Fruit fly (Drosophila melanogaster) whole organism, embryonic: ENCODE results near the gene dysc.

Experiments used
- BEAF-32 ChIP-seq: fragments of 200-800 bp; sonication (Bioruptor generic); optimal IDR thresholded peaks from 3 replicates; lab custom pipeline; 2017; ENCODE audit warnings: missing biosample characterization, missing genetic modification characterization, mild to moderate bottlenecking, moderate library complexity, missing genetic modification reagents
- Bgb ChIP-seq: fragments of 200-800 bp; sonication (Bioruptor generic); IDR thresholded peaks from 2 replicates; pipeline ENCODE4 v1.3.6; 2022; ENCODE audit warnings: missing biosample characterization, missing genetic modification characterization; ENCODE audit not compliant: partially characterized antibody
- Blimp-1 ChIP-seq: fragments of 200-800 bp; sonication (Bioruptor generic); optimal IDR thresholded peaks from 3 replicates; lab custom pipeline; 2018; ENCODE audit warnings: missing biosample characterization, missing genetic modification characterization, mild to moderate bottlenecking, moderate library complexity, missing genetic modification reagents
- CG14667 ChIP-seq: fragments of 200-800 bp; sonication (Bioruptor generic); IDR thresholded peaks from 2 replicates; pipeline ENCODE4 v1.3.6; 2022; ENCODE audit warnings: missing biosample characterization, missing genetic modification characterization
- CG14710 ChIP-seq: fragments of 200-800 bp; sonication (Bioruptor generic); optimal IDR thresholded peaks from 3 replicates; lab custom pipeline; 2019; ENCODE audit warnings: missing biosample characterization, mild to moderate bottlenecking, missing genetic modification characterization, moderate library complexity
- CG15269 ChIP-seq: fragments of 200-800 bp; sonication (Bioruptor generic); optimal IDR thresholded peaks from 2 replicates; lab custom pipeline; 2018; ENCODE audit warnings: missing biosample characterization, mild to moderate bottlenecking, missing genetic modification characterization, moderate library complexity
- CG1529 ChIP-seq: fragments of 200-800 bp; sonication (Bioruptor generic); optimal IDR thresholded peaks from 3 replicates; lab custom pipeline; 2018; ENCODE audit warnings: missing biosample characterization, missing genetic modification characterization
- CG15601 ChIP-seq: fragments of 200-800 bp; sonication (Bioruptor generic); optimal IDR thresholded peaks from 3 replicates; lab custom pipeline; 2019; ENCODE audit warnings: missing biosample characterization, mild to moderate bottlenecking, missing genetic modification characterization, moderate library complexity
- CG16779 ChIP-seq: fragments of 200-800 bp; sonication (Bioruptor generic); IDR thresholded peaks from 2 replicates; pipeline ENCODE4 v1.3.6; 2022; ENCODE audit warnings: missing biosample characterization, missing genetic modification characterization
- CG16815 ChIP-seq: fragments of 200-800 bp; sonication (Bioruptor generic); optimal IDR thresholded peaks from 3 replicates; lab custom pipeline; 2017; ENCODE audit warnings: missing biosample characterization, mild to moderate bottlenecking, missing genetic modification characterization
- CG17612 ChIP-seq: fragments of 200-800 bp; sonication (Bioruptor generic); IDR thresholded peaks from 2 replicates; pipeline ENCODE4 v1.3.6; 2022; ENCODE audit warnings: missing biosample characterization, missing genetic modification characterization
- CG18011 ChIP-seq: fragments of 200-800 bp; sonication (Bioruptor generic); optimal IDR thresholded peaks from 2 replicates; lab custom pipeline; 2017; ENCODE audit warnings: missing biosample characterization, missing genetic modification characterization, mild to moderate bottlenecking, moderate library complexity, missing genotype
- CG18262 ChIP-seq: fragments of 200-800 bp; optimal IDR thresholded peaks from 3 replicates; lab custom pipeline; 2019; ENCODE audit warnings: missing biosample characterization, mild to moderate bottlenecking, missing genetic modification characterization, moderate library complexity
- CG2712 ChIP-seq: fragments of 200-800 bp; optimal IDR thresholded peaks from 3 replicates; lab custom pipeline; 2019; ENCODE audit warnings: missing biosample characterization, mild to moderate bottlenecking, missing genetic modification characterization, moderate library complexity
- CG4282 ChIP-seq: fragments of 200-800 bp; sonication (Bioruptor generic); optimal IDR thresholded peaks from 2 replicates; lab custom pipeline; 2016; ENCODE audit warnings: missing biosample characterization, missing genetic modification characterization
- CG4360 ChIP-seq: fragments of 200-800 bp; sonication (Bioruptor generic); IDR thresholded peaks from 2 replicates; pipeline ENCODE4 v1.3.6; 2022; ENCODE audit warnings: missing biosample characterization, missing genetic modification characterization
- CG4730 ChIP-seq: fragments of 200-800 bp; sonication (Bioruptor generic); IDR thresholded peaks from 2 replicates; pipeline ENCODE4 v1.3.6; 2022; ENCODE audit warnings: missing biosample characterization, missing genetic modification characterization
- CG5245 ChIP-seq: fragments of 200-800 bp; sonication (Bioruptor generic); optimal IDR thresholded peaks from 3 replicates; lab custom pipeline; 2016; ENCODE audit warnings: missing biosample characterization, missing genetic modification characterization
- CG5953 ChIP-seq: fragments of 200-800 bp; sonication (Bioruptor generic); IDR thresholded peaks from 2 replicates; pipeline ENCODE4 v1.3.6; 2022; ENCODE audit warnings: missing biosample characterization, missing genetic modification characterization
- CG6854 ChIP-seq: fragments of 200-800 bp; sonication (Bioruptor generic); optimal IDR thresholded peaks from 3 replicates; lab custom pipeline; 2017; ENCODE audit warnings: missing biosample characterization, mild to moderate bottlenecking, missing genetic modification characterization
- CG7271 ChIP-seq: fragments of 200-800 bp; sonication (Bioruptor generic); optimal IDR thresholded peaks from 2 replicates; lab custom pipeline; 2018; ENCODE audit warnings: missing biosample characterization, mild to moderate bottlenecking, missing genetic modification characterization, moderate library complexity
- CG7839 ChIP-seq: fragments of 200-800 bp; sonication (Bioruptor generic); optimal IDR thresholded peaks from 3 replicates; lab custom pipeline; 2018; ENCODE audit warnings: missing biosample characterization, mild to moderate bottlenecking, missing genetic modification characterization, moderate library complexity
- CG8924 ChIP-seq: fragments of 200-800 bp; optimal IDR thresholded peaks from 3 replicates; lab custom pipeline; 2019; ENCODE audit warnings: missing biosample characterization, mild to moderate bottlenecking, missing genetic modification characterization, moderate library complexity
- CG8944 ChIP-seq: fragments of 200-800 bp; sonication (Bioruptor generic); optimal IDR thresholded peaks from 3 replicates; lab custom pipeline; 2016; ENCODE audit warnings: missing biosample characterization, missing genetic modification characterization
- Dek ChIP-seq: fragments of 200-800 bp; sonication (Bioruptor generic); optimal IDR thresholded peaks from 3 replicates; lab custom pipeline; 2019; ENCODE audit warnings: missing biosample characterization, mild to moderate bottlenecking, missing genetic modification characterization, moderate library complexity
- Ets65A ChIP-seq: fragments of 200-800 bp; sonication (Bioruptor generic); peaks from one replicate; lab custom pipeline; 2016; ENCODE audit warnings: missing biosample characterization, missing genetic modification characterization
- Jarid2 ChIP-seq: fragments of 200-800 bp; sonication (Bioruptor generic); optimal IDR thresholded peaks from 3 replicates; lab custom pipeline; 2017; ENCODE audit warnings: mild to moderate bottlenecking, missing biosample characterization, missing genetic modification reagents, missing genetic modification characterization
- Nf-YC ChIP-seq: fragments of 200-800 bp; optimal IDR thresholded peaks from 3 replicates; lab custom pipeline; 2019; ENCODE audit warnings: missing biosample characterization, mild to moderate bottlenecking, missing genetic modification characterization, moderate library complexity
- Rx ChIP-seq: fragments of 200-800 bp; sonication (Bioruptor generic); IDR thresholded peaks from 2 replicates; pipeline ENCODE4 v1.3.6; 2022; ENCODE audit warnings: missing biosample characterization, missing genetic modification characterization
- Sry-δ ChIP-seq: fragments of 200-800 bp; sonication (Bioruptor generic); optimal IDR thresholded peaks from 2 replicates; lab custom pipeline; 2016; ENCODE audit warnings: missing biosample characterization, missing genetic modification characterization
- Xbp1 ChIP-seq: fragments of 200-800 bp; sonication (Bioruptor generic); optimal IDR thresholded peaks from 3 replicates; lab custom pipeline; 2016; ENCODE audit warnings: missing biosample characterization, mild to moderate bottlenecking, missing genetic modification characterization
- ab ChIP-seq: fragments of 200-800 bp; sonication (Bioruptor generic); optimal IDR thresholded peaks from 2 replicates; lab custom pipeline; 2016; ENCODE audit warnings: missing biosample characterization, missing genetic modification characterization
- al ChIP-seq: fragments of 200-800 bp; sonication (Bioruptor generic); IDR thresholded peaks from 2 replicates; pipeline ENCODE4 v1.3.6; 2022; ENCODE audit warnings: missing biosample characterization, missing genetic modification characterization
- ase ChIP-seq: fragments of 200-800 bp; sonication (Bioruptor generic); IDR thresholded peaks from 3 replicates; pipeline ENCODE4 v1.3.6; 2022; ENCODE audit warnings: missing biosample characterization, missing genetic modification characterization
- ato ChIP-seq: fragments of 200-800 bp; sonication (Bioruptor generic); IDR thresholded peaks from 2 replicates; pipeline ENCODE4 v1.3.6; 2022; ENCODE audit warnings: missing biosample characterization, missing genetic modification characterization; ENCODE audit not compliant: partially characterized antibody
- az2 ChIP-seq: fragments of 200-800 bp; sonication (Bioruptor generic); optimal IDR thresholded peaks from 3 replicates; lab custom pipeline; 2016; ENCODE audit warnings: missing biosample characterization, missing genetic modification characterization
- crc ChIP-seq: fragments of 200-800 bp; sonication (Bioruptor generic); optimal IDR thresholded peaks from 2 replicates; lab custom pipeline; 2016; ENCODE audit warnings: missing biosample characterization, missing genetic modification characterization
- fd96Cb ChIP-seq: fragments of 200-800 bp; sonication (Bioruptor generic); optimal IDR thresholded peaks from 2 replicates; lab custom pipeline; 2018; ENCODE audit warnings: missing biosample characterization, mild to moderate bottlenecking, missing genetic modification characterization, moderate library complexity
- grn ChIP-seq: fragments of 200-800 bp; sonication (Bioruptor generic); optimal IDR thresholded peaks from 3 replicates; lab custom pipeline; 2017; ENCODE audit warnings: missing biosample characterization, missing genetic modification characterization
- gsb-n ChIP-seq: fragments of 200-800 bp; sonication (Bioruptor generic); optimal IDR thresholded peaks from 3 replicates; lab custom pipeline; 2018; ENCODE audit warnings: missing biosample characterization, mild to moderate bottlenecking, missing genetic modification characterization
- hb ChIP-seq: fragments of 200-800 bp; sonication (Bioruptor generic); IDR thresholded peaks from 3 replicates; pipeline ENCODE4 v1.3.6; 2022; ENCODE audit warnings: missing biosample characterization, missing genetic modification characterization; ENCODE audit not compliant: partially characterized antibody
- klu ChIP-seq: fragments of 200-800 bp; sonication (Bioruptor generic); IDR thresholded peaks from 2 replicates; pipeline ENCODE4 v1.3.6; 2022; ENCODE audit warnings: missing biosample characterization, missing genetic modification characterization
- lab ChIP-seq: fragments of 200-800 bp; sonication (Bioruptor generic); optimal IDR thresholded peaks from 3 replicates; lab custom pipeline; 2017; ENCODE audit warnings: missing biosample characterization, missing genetic modification characterization, mild to moderate bottlenecking, moderate library complexity, missing genetic modification reagents
- lilli ChIP-seq: fragments of 200-800 bp; sonication (Bioruptor generic); optimal IDR thresholded peaks from 3 replicates; lab custom pipeline; 2016; ENCODE audit warnings: missing biosample characterization, missing genetic modification characterization
- mam ChIP-seq: fragments of 200-800 bp; sonication (Bioruptor generic); optimal IDR thresholded peaks from 3 replicates; lab custom pipeline; 2016; ENCODE audit warnings: missing biosample characterization, missing genetic modification characterization
- mirr ChIP-seq: fragments of 200-800 bp; sonication (Bioruptor generic); optimal IDR thresholded peaks from 3 replicates; lab custom pipeline; 2018; ENCODE audit warnings: missing biosample characterization, mild to moderate bottlenecking, missing genetic modification characterization
- p53 ChIP-seq: fragments of 200-800 bp; sonication (Bioruptor generic); optimal IDR thresholded peaks from 2 replicates; lab custom pipeline; 2016; ENCODE audit warnings: missing biosample characterization, missing genetic modification characterization
- peb ChIP-seq: fragments of 200-800 bp; sonication (Bioruptor generic); IDR thresholded peaks from 2 replicates; pipeline ENCODE4 v1.3.6; 2022; ENCODE audit warnings: missing biosample characterization, missing genetic modification characterization
- tin ChIP-seq: fragments of 200-800 bp; sonication (Bioruptor generic); optimal IDR thresholded peaks from 3 replicates; lab custom pipeline; 2016; ENCODE audit warnings: missing biosample characterization, missing genetic modification characterization

dysc gene

dm6 chr3L:13928769-13929594 is 25.9 kb upstream of the dysc start, which contains the start of the genes CG8833 and DCTN1-p150 (continued):
- TF ChIP-seq CG4360 (GFP tag; lab: Robert Waterston, UW) = no peak
- peak; percentile 0 for TF ChIP-seq CG16815 (GFP tag; lab: Kevin White, UChicago)
- TF ChIP-seq hb (GFP tag; lab: Robert Waterston, UW) = no peak
- peak; percentile 27 for TF ChIP-seq Blimp-1 (GFP tag; lab: Kevin White, UChicago)
- peak; percentile 33 for TF ChIP-seq CG8944
- no peak for TF ChIP-seq peb (GFP tag; lab: Robert Waterston, UW)
- TF ChIP-seq Ets65A (GFP tag; lab: Kevin White, UChicago) = peak; percentile 89
- no peak; the same call in 1 of the 2 replicates for TF ChIP-seq al
- 0 out of 2 replicates have a peak, but pooled peaks have one; percentile 16 for TF ChIP-seq ato (GFP tag; lab: Robert Waterston, UW)
- TF ChIP-seq CG7839 (tag; lab: Kevin White, UChicago) = no peak
- no peak for TF ChIP-seq ab (GFP tag; lab: Kevin White, UChicago)
- no peak for TF ChIP-seq CG4282 (GFP tag; lab: Kevin White, UChicago)
- TF ChIP-seq CG5245 (GFP tag; lab: Kevin White, UChicago) = peak; percentile 16
- peak; percentile 77 for TF ChIP-seq BEAF-32
- TF ChIP-seq klu (GFP tag; lab: Robert Waterston, UW) = no peak
- TF ChIP-seq fd96Cb (tag; lab: Kevin White, UChicago) = no peak
- TF ChIP-seq Dek (tag; lab: Kevin White, UChicago) = peak; percentile 23
- TF ChIP-seq lab (GFP tag; lab: Kevin White, UChicago) = no peak
- TF ChIP-seq CG15269 (tag; lab: Kevin White, UChicago) = no peak
- TF ChIP-seq gsb-n (tag; lab: Kevin White, UChicago) = peak; percentile 14
- no peak for TF ChIP-seq grn
- TF ChIP-seq CG14710 (tag; lab: Kevin White, UChicago) = peak; percentile 99
- no peak for TF ChIP-seq CG5953 (GFP tag; lab: Robert Waterston, UW)
- peak; percentile 34 for TF ChIP-seq az2 (GFP tag; lab: Kevin White, UChicago)
- TF ChIP-seq CG7271 (tag; lab: Kevin White, UChicago) = no peak
- TF ChIP-seq Xbp1 (GFP tag; lab: Kevin White, UChicago) = peak; percentile 73
- no peak for TF ChIP-seq CG14667
- TF ChIP-seq CG6854 (GFP tag; lab: Kevin White, UChicago) = no peak
- TF ChIP-seq CG16779 = no peak
- peak; percentile 45 for TF ChIP-seq Nf-YC
- no peak for TF ChIP-seq CG18011 (GFP tag; lab: Kevin White, UChicago)
- TF ChIP-seq CG15601 (tag; lab: Kevin White, UChicago) = peak; percentile 13
- peak; percentile 81 for TF ChIP-seq Sry-δ
- no peak for TF ChIP-seq crc
- TF ChIP-seq p53 (GFP tag; lab: Kevin White, UChicago) = no peak
- no peak for TF ChIP-seq mirr
- TF ChIP-seq mam (GFP tag; lab: Kevin White, UChicago) = peak; percentile 58
- peak; percentile 28 for TF ChIP-seq CG8924 (tag; lab: Kevin White, UChicago)
- TF ChIP-seq tin (GFP tag; lab: Kevin White, UChicago) = peak; percentile 60
- TF ChIP-seq Bgb (GFP tag; lab: Robert Waterston, UW) = peak; percentile 47
- no peak for TF ChIP-seq CG1529 (GFP tag; lab: Kevin White, UChicago)
- no peak for TF ChIP-seq CG4730
- TF ChIP-seq ase (GFP tag; lab: Robert Waterston, UW) = peak; percentile 44; the same call in 1 of the 3 replicates
- TF ChIP-seq lilli = peak; percentile 74
- no peak for TF ChIP-seq CG17612
- no peak for TF ChIP-seq Jarid2 (GFP tag; lab: Kevin White, UChicago)
- TF ChIP-seq CG2712 (tag; lab: Kevin White, UChicago) = peak; percentile 59
- peak; percentile 53 for TF ChIP-seq CG18262 (tag; lab: Kevin White, UChicago)
- no peak for TF ChIP-seq Rx (GFP tag; lab: Robert Waterston, UW)
